Comparison of ENCODE assay signal across 5 worm cellular contexts in the genomic region with DNA sequence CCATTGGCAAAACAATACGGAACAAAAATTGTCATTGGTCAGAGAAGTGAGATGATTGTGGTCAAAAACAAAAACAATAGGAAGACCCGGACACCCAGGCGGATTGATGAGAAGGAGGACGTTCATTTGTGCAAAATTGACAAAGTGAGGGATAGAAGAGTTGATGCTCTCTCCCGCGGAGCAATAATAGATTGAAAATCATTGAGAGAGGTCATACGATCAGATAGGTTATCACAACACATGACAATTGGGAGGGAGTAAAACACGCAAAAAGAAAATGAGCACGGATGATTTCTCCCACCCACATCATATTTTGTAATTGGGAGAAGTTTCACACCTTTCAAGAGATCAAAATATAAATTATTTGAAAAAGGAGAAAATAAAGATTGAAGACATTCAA.
A peak's percentile ranks its signal among the peaks of the same experiment; 100 is the strongest.
TF ChIP-seq lines count a peak whose summit lies in the region.

No protein-coding gene starts in this region.

TF ChIP-seq in whole organism, L1 larva, 84 proteins besides CTCF, POLR2A, EP300 and RAD21:
- TF ChIP-seq C34B4.2 (tag; optimal IDR thresholded peaks at IDR 0.05; lab: Kevin White, UChicago) (no peak), isw-1 (GFP tag; IDR thresholded peaks at IDR 0.05; lab: Robert Waterston, UW) (no peak), aly-2 (tag; optimal IDR thresholded peaks at IDR 0.05; lab: Kevin White, UChicago) (no peak), snu-23 (GFP tag; optimal IDR thresholded peaks at IDR 0.05; lab: Kevin White, UChicago) (no peak), sup-37 (GFP tag; optimal IDR thresholded peaks at IDR 0.05; lab: Kevin White, UChicago) (no peak), lsy-2 (tag; optimal IDR thresholded peaks at IDR 0.05; lab: Kevin White, UChicago) (no peak), nhr-28 (tag; optimal IDR thresholded peaks at IDR 0.05; lab: Kevin White, UChicago) (no peak), rnt-1 (tag; optimal IDR thresholded peaks at IDR 0.05; lab: Kevin White, UChicago) (peak; percentile 47), elt-3 (tag; optimal IDR thresholded peaks at IDR 0.05; lab: Kevin White, UChicago) (no peak), ceh-88 (GFP tag; IDR thresholded peaks at IDR 0.05; lab: Robert Waterston, UW) (no peak), mef-2 (tag; optimal IDR thresholded peaks at IDR 0.05; lab: Kevin White, UChicago) (no peak), lin-14 (GFP tag; optimal IDR thresholded peaks at IDR 0.05; lab: Kevin White, UChicago) (peak; percentile 59), Y116A8C.19 (tag; optimal IDR thresholded peaks at IDR 0.05; lab: Kevin White, UChicago; ENCODE audit: borderline replicate concordance) (no peak), pqm-1 (tag; optimal IDR thresholded peaks at IDR 0.05; lab: Kevin White, UChicago) (no peak), xbp-1 (tag; optimal IDR thresholded peaks at IDR 0.05; lab: Kevin White, UChicago) (no peak)

TF ChIP-seq in whole organism, L2 larva, 48 proteins besides CTCF, POLR2A, EP300 and RAD21:
- TF ChIP-seq aly-2 (tag; optimal IDR thresholded peaks at IDR 0.05; lab: Kevin White, UChicago) = no peak
- TF ChIP-seq C34F6.9 (tag; optimal IDR thresholded peaks at IDR 0.05; lab: Kevin White, UChicago) = peak; percentile 35
- TF ChIP-seq nhr-129 (tag; optimal IDR thresholded peaks at IDR 0.05; lab: Kevin White, UChicago) = peak; percentile 52
- no peak for TF ChIP-seq alr-1 (tag; optimal IDR thresholded peaks at IDR 0.05; lab: Kevin White, UChicago)
- TF ChIP-seq nhr-11 (tag; optimal IDR thresholded peaks at IDR 0.05; lab: Kevin White, UChicago) = no peak
- TF ChIP-seq mdl-1 (tag; optimal IDR thresholded peaks at IDR 0.05; lab: Kevin White, UChicago) = no peak
- peak; percentile 45 for TF ChIP-seq F13H6.1 (tag; optimal IDR thresholded peaks at IDR 0.05; lab: Kevin White, UChicago)
- no peak for TF ChIP-seq nhr-6 (tag; optimal IDR thresholded peaks at IDR 0.05; lab: Kevin White, UChicago)

TF ChIP-seq in whole organism, L3 larva, 47 proteins besides CTCF, POLR2A, EP300 and RAD21:
- TF ChIP-seq ceh-82 (tag; optimal IDR thresholded peaks at IDR 0.05; lab: Kevin White, UChicago) (no peak), zag-1 (tag; optimal IDR thresholded peaks at IDR 0.05; lab: Kevin White, UChicago) (no peak), egl-5 (tag; optimal IDR thresholded peaks at IDR 0.05; lab: Kevin White, UChicago) (peak; percentile 32)

TF ChIP-seq in whole organism, L4 larva, 104 proteins besides CTCF, POLR2A, EP300 and RAD21:
- TF ChIP-seq ceh-44 (GFP tag; IDR thresholded peaks at IDR 0.05; lab: Robert Waterston, UW) (no peak), Y5F2A.4 (GFP tag; optimal IDR thresholded peaks at IDR 0.05; lab: Kevin White, UChicago) (no peak), nhr-11 (tag; optimal IDR thresholded peaks at IDR 0.05; lab: Kevin White, UChicago) (peak; percentile 6), F49E8.2 (tag; optimal IDR thresholded peaks at IDR 0.05; lab: Kevin White, UChicago; ENCODE audit: borderline replicate concordance) (no peak)
TF ChIP-seq in whole organism, L4 larva: peak in this region for 1.

TF ChIP-seq in whole organism, mixed stage, embryonic, 35 proteins besides CTCF, POLR2A, EP300 and RAD21:
- peak; percentile 30 for TF ChIP-seq hlh-1 (tag; optimal IDR thresholded peaks at IDR 0.05; lab: Kevin White, UChicago)
- no peak for TF ChIP-seq nhr-12 (tag; optimal IDR thresholded peaks at IDR 0.05; lab: Kevin White, UChicago)
- TF ChIP-seq sptf-1 (tag; optimal IDR thresholded peaks at IDR 0.05; lab: Kevin White, UChicago) = no peak
- no peak for TF ChIP-seq elt-1 (tag; optimal IDR thresholded peaks at IDR 0.05; lab: Kevin White, UChicago; ENCODE audit: borderline replicate concordance, insufficient read depth)

Comparison
In these comparisons a context has a peak if more than half of its experiments do, and no peak if none do; other contexts are left out.
1. Of the 29 proteins assayed by ChIP-seq in both whole organism, L4 larva and whole organism, L1 larva: peak only in whole organism, L4 larva: nhr-11; only in whole organism, L1 larva: none; in both: none; in neither: 28.